Worm (Caenorhabditis elegans) whole organism, midembryonic: Measurements from ENCODE around the gene H41C03.2.

Experiments
- T22C8.4 ChIP-seq: fragments of 200-800 bp; sonication (Bioruptor generic); IDR thresholded peaks from 2 replicates; pipeline ENCODE4 v1.3.6; 2022; ENCODE audit warnings: missing genetic modification characterization, missing compliant biosample characterization
- cog-1 ChIP-seq: sonication (generic microtip); optimal IDR thresholded peaks from 2 replicates; lab custom pipeline; 2016; ENCODE audit warnings: missing genetic modification characterization, missing compliant biosample characterization
- flt-1 ChIP-seq: fragments of 200-800 bp; sonication (Bioruptor generic); IDR thresholded peaks from 2 replicates; pipeline ENCODE4 v1.3.6; 2022; ENCODE audit warnings: missing genetic modification characterization, missing compliant biosample characterization
- klf-2 ChIP-seq: fragments of 200-800 bp; sonication (Bioruptor generic); conservative IDR thresholded peaks from 2 replicates; pipeline ENCODE4 v1.3.6; 2022; ENCODE audit warnings: missing genetic modification reagents, missing genetic modification characterization, missing compliant biosample characterization
- med-1 ChIP-seq: sonication (generic microtip); optimal IDR thresholded peaks from 2 replicates; lab custom pipeline; 2017; ENCODE audit warnings: missing genetic modification characterization, mild to moderate bottlenecking, missing compliant biosample characterization, antibody characterized with exemption, missing genetic modification reagents; ENCODE audit not compliant: insufficient read depth
- ref-1 ChIP-seq: fragments of 200-800 bp; sonication (Bioruptor generic); conservative IDR thresholded peaks from 2 replicates; pipeline ENCODE4 v1.3.6; 2022; ENCODE audit warnings: missing genetic modification reagents, missing genetic modification characterization, missing compliant biosample characterization
- tab-1 ChIP-seq: fragments of 200-800 bp; sonication (Bioruptor generic); IDR thresholded peaks from 2 replicates; pipeline ENCODE4 v1.3.6; 2022; ENCODE audit warnings: missing genetic modification characterization, missing compliant biosample characterization
- ztf-23 ChIP-seq: fragments of 200-800 bp; sonication (Bioruptor generic); IDR thresholded peaks from 2 replicates; pipeline ENCODE4 v1.3.6; 2022; ENCODE audit warnings: missing genetic modification reagents, missing genetic modification characterization, missing compliant biosample characterization
- ztf-29 ChIP-seq: fragments of 200-800 bp; sonication (Bioruptor generic); IDR thresholded peaks from 2 replicates; pipeline ENCODE4 v1.3.6; 2022; ENCODE audit warnings: missing genetic modification reagents, missing genetic modification characterization, missing compliant biosample characterization

DNA sequence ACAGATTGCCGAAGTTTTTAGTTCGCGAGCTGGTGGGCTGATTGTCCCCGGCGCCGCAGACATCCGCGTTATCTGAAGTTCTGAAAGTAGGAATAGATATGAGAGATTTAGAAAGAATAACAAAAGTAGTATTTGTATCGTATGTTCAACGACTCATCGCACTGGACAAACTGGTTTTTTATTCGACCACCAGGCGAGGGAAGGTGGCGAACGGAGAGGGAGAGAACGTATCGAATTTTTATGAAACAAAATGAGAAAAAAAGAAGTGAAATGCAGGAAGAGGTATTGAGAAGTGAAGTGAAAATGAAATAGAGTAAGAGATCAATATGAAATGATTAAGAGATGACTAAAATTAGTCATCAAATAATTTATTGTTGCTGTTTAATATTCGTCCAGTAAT is 24.5 kb downstream of the H41C03.2 start, which contains the start of gene tbc-2:
- TF ChIP-seq cog-1 (tag; lab: Kevin White, UChicago) (no peak), ztf-29 (GFP tag; lab: Robert Waterston, UW) (no peak), flt-1 (GFP tag; lab: Robert Waterston, UW) (no peak), tab-1 (GFP tag; lab: Robert Waterston, UW) (no peak), med-1 (GFP tag; lab: Kevin White, UChicago) (no peak), T22C8.4 (GFP tag; lab: Robert Waterston, UW) (no peak), klf-2 (GFP tag; lab: Robert Waterston, UW) (no peak), ztf-23 (GFP tag; lab: Robert Waterston, UW) (no peak), ref-1 (GFP tag; lab: Robert Waterston, UW) (no peak)
